Worm (Caenorhabditis elegans) whole organism, mixed stage, embryonic: ENCODE measurements around the gene Y44A6D.5.

Experiments
- elt-3 ChIP-seq: fragments of 150-350 bp; optimal IDR thresholded peaks from 2 replicates; lab custom pipeline; 2014; ENCODE audit warnings: missing biosample characterization, missing genetic modification characterization
- lin-13 ChIP-seq: fragments of 150-350 bp; optimal IDR thresholded peaks from 2 replicates; lab custom pipeline; 2014; ENCODE audit warnings: missing biosample characterization, missing genetic modification characterization
- nhr-28 ChIP-seq: fragments of 150-350 bp; optimal IDR thresholded peaks from 2 replicates; lab custom pipeline; 2014; ENCODE audit warnings: missing biosample characterization, missing genetic modification characterization
- nhr-76 ChIP-seq: sonication (generic microtip); optimal IDR thresholded peaks from 2 replicates; lab custom pipeline; 2017; ENCODE audit warnings: missing biosample characterization, missing genetic modification characterization
- pha-4 ChIP-seq: fragments of 150-350 bp; optimal IDR thresholded peaks from 2 replicates; lab custom pipeline; 2018; ENCODE audit warnings: missing biosample characterization, missing genetic modification reagents, missing genetic modification characterization
- unc-62 ChIP-seq: fragments of 150-350 bp; optimal IDR thresholded peaks from 2 replicates; lab custom pipeline; 2014; ENCODE audit warnings: missing biosample characterization, missing genetic modification reagents, missing genetic modification characterization
- zip-8 ChIP-seq: fragments of 150-350 bp; optimal IDR thresholded peaks from 2 replicates; lab custom pipeline; 2014; ENCODE audit warnings: missing biosample characterization, missing genetic modification characterization
- ztf-11 ChIP-seq: fragments of 150-350 bp; optimal IDR thresholded peaks from 2 replicates; lab custom pipeline; 2014; ENCODE audit warnings: missing biosample characterization, missing genetic modification characterization

ce11 chrV:20785848-20786225 lies 17.0 kb downstream of the Y44A6D.5 start:
- TF ChIP-seq elt-3 (tag; lab: Kevin White, UChicago): no peak
- no peak for TF ChIP-seq nhr-28
- TF ChIP-seq pha-4 (tag; lab: Kevin White, UChicago): no peak
- no peak for TF ChIP-seq nhr-76 (tag; lab: Kevin White, UChicago)
- no peak for TF ChIP-seq unc-62 (GFP tag; lab: Kevin White, UChicago)
- no peak for TF ChIP-seq lin-13 (tag; lab: Kevin White, UChicago)
- TF ChIP-seq zip-8 (tag; lab: Kevin White, UChicago): no peak
- TF ChIP-seq ztf-11 (tag; lab: Kevin White, UChicago): no peak
